Fruit fly (Drosophila melanogaster) whole organism, embryonic: ENCODE measurements around the gene Myo95E.

Experiments used
- Abd-B ChIP-seq: fragments of 200-800 bp; sonication (Bioruptor generic); optimal IDR thresholded peaks from 2 replicates; lab custom pipeline; 2018; ENCODE audit warnings: missing biosample characterization, mild to moderate bottlenecking, missing genetic modification characterization, moderate library complexity
- Bteb2 ChIP-seq: fragments of 200-800 bp; sonication (Bioruptor generic); optimal IDR thresholded peaks from 2 replicates; lab custom pipeline; 2016; ENCODE audit warnings: missing biosample characterization, missing genetic modification characterization
- CG10543 ChIP-seq: fragments of 200-800 bp; sonication (Bioruptor generic); optimal IDR thresholded peaks from 3 replicates; lab custom pipeline; 2017; ENCODE audit warnings: missing biosample characterization, mild to moderate bottlenecking, missing genetic modification characterization, moderate library complexity
- CG12299 ChIP-seq: fragments of 200-800 bp; sonication (Bioruptor generic); optimal IDR thresholded peaks from 2 replicates; lab custom pipeline; 2018; ENCODE audit warnings: missing biosample characterization, mild to moderate bottlenecking, missing genetic modification characterization
- CG13624 ChIP-seq: fragments of 200-800 bp; sonication (Bioruptor generic); optimal IDR thresholded peaks from 2 replicates; lab custom pipeline; 2016; ENCODE audit warnings: missing biosample characterization, missing genetic modification characterization
- CG14667 ChIP-seq: fragments of 200-800 bp; sonication (Bioruptor generic); IDR thresholded peaks from 2 replicates; pipeline ENCODE4 v1.3.6; 2022; ENCODE audit warnings: missing biosample characterization, missing genetic modification characterization
- CG15514 ChIP-seq: fragments of 200-800 bp; sonication (Bioruptor generic); optimal IDR thresholded peaks from 3 replicates; lab custom pipeline; 2017; ENCODE audit warnings: missing biosample characterization, missing genetic modification characterization, mild to moderate bottlenecking, moderate library complexity, missing genetic modification reagents
- CG17612 ChIP-seq: fragments of 200-800 bp; sonication (Bioruptor generic); IDR thresholded peaks from 2 replicates; pipeline ENCODE4 v1.3.6; 2022; ENCODE audit warnings: missing biosample characterization, missing genetic modification characterization
- CG17829 ChIP-seq: fragments of 200-800 bp; optimal IDR thresholded peaks from 2 replicates; lab custom pipeline; 2019; ENCODE audit warnings: missing biosample characterization, mild to moderate bottlenecking, missing genetic modification characterization, moderate library complexity
- CG18764 ChIP-seq: fragments of 200-800 bp; sonication (Bioruptor generic); optimal IDR thresholded peaks from 3 replicates; lab custom pipeline; 2016; ENCODE audit warnings: missing biosample characterization, missing genetic modification characterization
- CG2875 ChIP-seq: fragments of 200-800 bp; sonication (Bioruptor generic); optimal IDR thresholded peaks from 2 replicates; lab custom pipeline; 2017; ENCODE audit warnings: missing biosample characterization, mild to moderate bottlenecking, missing genetic modification characterization, missing genetic modification reagents
- CG30403 ChIP-seq: fragments of 200-800 bp; sonication (Bioruptor generic); optimal IDR thresholded peaks from 3 replicates; lab custom pipeline; 2016; ENCODE audit warnings: missing biosample characterization, missing genetic modification characterization
- CG30431 ChIP-seq: fragments of 200-800 bp; sonication (Bioruptor generic); optimal IDR thresholded peaks from 2 replicates; lab custom pipeline; 2017; ENCODE audit warnings: missing biosample characterization, missing genetic modification characterization
- CG31365 ChIP-seq: fragments of 200-800 bp; sonication (Bioruptor generic); optimal IDR thresholded peaks from 2 replicates; lab custom pipeline; 2018; ENCODE audit warnings: missing biosample characterization, mild to moderate bottlenecking, missing genetic modification characterization
- CG3995 ChIP-seq: fragments of 200-800 bp; sonication (Bioruptor generic); optimal IDR thresholded peaks from 3 replicates; lab custom pipeline; 2016; ENCODE audit warnings: missing biosample characterization, missing genetic modification characterization
- CG4328 ChIP-seq: fragments of 200-800 bp; sonication (Bioruptor generic); optimal IDR thresholded peaks from 3 replicates; lab custom pipeline; 2017; ENCODE audit warnings: missing biosample characterization, missing genetic modification reagents, missing genetic modification characterization
- CG4617 ChIP-seq: fragments of 200-800 bp; sonication (Bioruptor generic); optimal IDR thresholded peaks from 3 replicates; lab custom pipeline; 2016; ENCODE audit warnings: missing biosample characterization, missing genetic modification characterization, borderline replicate concordance
- CG4820 ChIP-seq: fragments of 200-800 bp; sonication (Bioruptor generic); optimal IDR thresholded peaks from 3 replicates; lab custom pipeline; 2016; ENCODE audit warnings: missing biosample characterization, missing genetic modification characterization
- CG4854 ChIP-seq: fragments of 200-800 bp; sonication (Bioruptor generic); optimal IDR thresholded peaks from 2 replicates; lab custom pipeline; 2016; ENCODE audit warnings: missing biosample characterization, missing genetic modification characterization, inconsistent platforms
- CG6791 ChIP-seq: fragments of 200-800 bp; sonication (Bioruptor generic); IDR thresholded peaks from 3 replicates; pipeline ENCODE4 v1.3.6; 2022; ENCODE audit warnings: missing biosample characterization, missing genetic modification characterization; ENCODE audit not compliant: partially characterized antibody
- CG7556 ChIP-seq: fragments of 200-800 bp; sonication (Bioruptor generic); optimal IDR thresholded peaks from 2 replicates; lab custom pipeline; 2017; ENCODE audit warnings: missing biosample characterization, mild to moderate bottlenecking, missing genetic modification characterization
- CG7839 ChIP-seq: fragments of 200-800 bp; sonication (Bioruptor generic); optimal IDR thresholded peaks from 3 replicates; lab custom pipeline; 2018; ENCODE audit warnings: missing biosample characterization, mild to moderate bottlenecking, missing genetic modification characterization, moderate library complexity
- D19A ChIP-seq: fragments of 200-800 bp; optimal IDR thresholded peaks from 3 replicates; lab custom pipeline; 2019; ENCODE audit warnings: missing biosample characterization, mild to moderate bottlenecking, missing genetic modification characterization, moderate library complexity
- Dfd ChIP-seq, 2 experiments: fragments of >200 bp; optimal IDR thresholded peaks; 2 replicates each; lab custom pipeline; 2017; ENCODE audit warnings: missing biosample characterization in 2 of 2, missing genetic modification characterization in 2 of 2
- Dip3 ChIP-seq: fragments of 200-800 bp; sonication (Bioruptor generic); optimal IDR thresholded peaks from 3 replicates; lab custom pipeline; 2016; ENCODE audit warnings: missing biosample characterization, missing genetic modification characterization
- Dp ChIP-seq: fragments of 200-800 bp; sonication (Bioruptor generic); optimal IDR thresholded peaks from 2 replicates; lab custom pipeline; 2018; ENCODE audit warnings: missing biosample characterization, mild to moderate bottlenecking, missing genetic modification characterization, moderate library complexity
- Ets65A ChIP-seq: fragments of 200-800 bp; sonication (Bioruptor generic); peaks from one replicate; lab custom pipeline; 2016; ENCODE audit warnings: missing biosample characterization, missing genetic modification characterization
- Fer3 ChIP-seq: fragments of 200-800 bp; sonication (Bioruptor generic); optimal IDR thresholded peaks from 2 replicates; lab custom pipeline; 2018; ENCODE audit warnings: missing biosample characterization, mild to moderate bottlenecking, missing genetic modification characterization, moderate library complexity
- Hr3 ChIP-seq: fragments of 200-800 bp; sonication (Bioruptor generic); optimal IDR thresholded peaks from 3 replicates; lab custom pipeline; 2016; ENCODE audit warnings: missing biosample characterization, missing genetic modification characterization
- Mes4 ChIP-seq: fragments of 200-800 bp; sonication (Bioruptor generic); optimal IDR thresholded peaks from 2 replicates; lab custom pipeline; 2016; ENCODE audit warnings: missing biosample characterization, missing genetic modification characterization
- Poxn ChIP-seq: fragments of 200-800 bp; sonication (Bioruptor generic); IDR thresholded peaks from 2 replicates; pipeline ENCODE4 v1.3.6; 2022; ENCODE audit warnings: missing biosample characterization, missing genetic modification characterization
- Trl ChIP-seq, 3 experiments: fragments of >200 bp in 2 of 3; fragments of 200-800 bp in 1 of 3; sonication (Bioruptor generic) in 1 of 3; optimal IDR thresholded peaks; 2 replicates in 1 of 3; 3 replicates in 2 of 3; lab custom pipeline; 2016 to 2017; ENCODE audit warnings: missing biosample characterization in 1 of 3, missing genetic modification characterization in 1 of 3
- ab ChIP-seq: fragments of 200-800 bp; sonication (Bioruptor generic); optimal IDR thresholded peaks from 2 replicates; lab custom pipeline; 2016; ENCODE audit warnings: missing biosample characterization, missing genetic modification characterization
- abd-A ChIP-seq: fragments of 200-800 bp; sonication (Bioruptor generic); optimal IDR thresholded peaks from 3 replicates; lab custom pipeline; 2019; ENCODE audit warnings: missing biosample characterization, mild to moderate bottlenecking, missing genetic modification characterization, moderate library complexity
- bsh ChIP-seq, 2 experiments: fragments of 200-800 bp; sonication (Bioruptor generic); optimal IDR thresholded peaks; 2 replicates each; lab custom pipeline; 2017 to 2018; ENCODE audit warnings: mild to moderate bottlenecking in 2 of 2, missing biosample characterization in 2 of 2, missing genetic modification characterization in 2 of 2, moderate library complexity in 1 of 2
- crc ChIP-seq: fragments of 200-800 bp; sonication (Bioruptor generic); optimal IDR thresholded peaks from 2 replicates; lab custom pipeline; 2016; ENCODE audit warnings: missing biosample characterization, missing genetic modification characterization
- cwo ChIP-seq: fragments of 200-800 bp; sonication (Bioruptor generic); optimal IDR thresholded peaks from 3 replicates; lab custom pipeline; 2017; ENCODE audit warnings: missing biosample characterization, missing genetic modification characterization, mild to moderate bottlenecking, moderate library complexity, missing genetic modification reagents
- dimm ChIP-seq: fragments of 200-800 bp; sonication (Bioruptor generic); IDR thresholded peaks from 2 replicates; pipeline ENCODE4 v1.3.6; 2022; ENCODE audit warnings: missing biosample characterization, missing genetic modification characterization
- dmrt99B ChIP-seq: fragments of 200-800 bp; sonication (Bioruptor generic); optimal IDR thresholded peaks from 2 replicates; lab custom pipeline; 2018; ENCODE audit warnings: missing biosample characterization, mild to moderate bottlenecking, missing genetic modification characterization, moderate library complexity
- dpn ChIP-seq, 2 experiments: fragments of 200-800 bp; sonication (Bioruptor generic); optimal IDR thresholded peaks; 3 replicates each; lab custom pipeline; 2016; ENCODE audit warnings: missing biosample characterization in 2 of 2, missing genetic modification characterization in 2 of 2
- esg ChIP-seq: fragments of 200-800 bp; sonication (Bioruptor generic); conservative IDR thresholded peaks from 2 replicates; pipeline ENCODE4 v1.3.6; 2022; ENCODE audit warnings: missing biosample characterization, missing genetic modification characterization
- fru ChIP-seq: fragments of >200 bp; optimal IDR thresholded peaks from 2 replicates; lab custom pipeline; 2017
- h ChIP-seq: fragments of >200 bp; optimal IDR thresholded peaks from 2 replicates; lab custom pipeline; 2017
- lilli ChIP-seq: fragments of 200-800 bp; sonication (Bioruptor generic); optimal IDR thresholded peaks from 3 replicates; lab custom pipeline; 2016; ENCODE audit warnings: missing biosample characterization, missing genetic modification characterization
- maf-S ChIP-seq: fragments of 200-800 bp; sonication (Bioruptor generic); optimal IDR thresholded peaks from 2 replicates; lab custom pipeline; 2016; ENCODE audit warnings: missing biosample characterization, missing genetic modification characterization
- pnt ChIP-seq: fragments of 200-800 bp; sonication (Bioruptor generic); optimal IDR thresholded peaks from 3 replicates; lab custom pipeline; 2016; ENCODE audit warnings: missing biosample characterization, missing genetic modification characterization
- salm ChIP-seq: fragments of 200-800 bp; sonication (Bioruptor generic); optimal IDR thresholded peaks from 2 replicates; lab custom pipeline; 2018; ENCODE audit warnings: missing biosample characterization, mild to moderate bottlenecking, missing genetic modification characterization
- slp2 ChIP-seq: fragments of 200-800 bp; sonication (Bioruptor generic); optimal IDR thresholded peaks from 2 replicates; lab custom pipeline; 2016; ENCODE audit warnings: missing biosample characterization, missing genetic modification characterization
- tap ChIP-seq: fragments of 200-800 bp; optimal IDR thresholded peaks from 3 replicates; lab custom pipeline; 2019; ENCODE audit warnings: missing biosample characterization, mild to moderate bottlenecking, missing genetic modification characterization, moderate library complexity
- trem ChIP-seq: fragments of 200-800 bp; optimal IDR thresholded peaks from 3 replicates; lab custom pipeline; 2019; ENCODE audit warnings: missing biosample characterization, mild to moderate bottlenecking, missing genetic modification characterization, moderate library complexity
- zf30C ChIP-seq: fragments of 200-800 bp; sonication (Bioruptor generic); optimal IDR thresholded peaks from 3 replicates; lab custom pipeline; 2018; ENCODE audit warnings: missing biosample characterization, mild to moderate bottlenecking, missing genetic modification characterization

Gene Myo95E

dm6 chr3R:24106059-24106631 lies 55.2 kb downstream of the Myo95E start:
- TF ChIP-seq Dfd (GFP tag; optimal IDR thresholded peaks at IDR 0.05; lab: Kevin White, UChicago) (no peak), pnt (GFP tag; lab: Kevin White, UChicago) (no peak), Dip3 (GFP tag; lab: Kevin White, UChicago) (peak; percentile 43), dpn (GFP tag; optimal IDR thresholded peaks at IDR 0.05; lab: Kevin White, UChicago) (peak; percentile 42 to 59), esg (GFP tag; lab: Robert Waterston, UW) (no peak), CG7556 (GFP tag; lab: Kevin White, UChicago) (peak; percentile 34), tap (tag; lab: Kevin White, UChicago) (peak; percentile 47), CG17829 (tag; lab: Kevin White, UChicago) (peak; percentile 28), CG4854 (peak; percentile 60), CG12299 (tag; lab: Kevin White, UChicago) (peak; percentile 30), h (lab: Kevin White, UChicago) (no peak), ab (GFP tag; lab: Kevin White, UChicago) (no peak), CG13624 (no peak), Abd-B (peak; percentile 21), Dp (peak; percentile 76), CG14667 (GFP tag; lab: Robert Waterston, UW) (no peak), CG7839 (tag; lab: Kevin White, UChicago) (peak; percentile 35), CG18764 (GFP tag; lab: Kevin White, UChicago) (peak; percentile 42), CG15514 (peak; percentile 57), CG6791 (GFP tag; lab: Robert Waterston, UW) (no peak), fru (lab: Kevin White, UChicago) (no peak), CG3995 (peak; percentile 56), slp2 (no peak), CG4328 (GFP tag; lab: Kevin White, UChicago) (peak; percentile 37), Ets65A (GFP tag; lab: Kevin White, UChicago) (no peak), lilli (GFP tag; lab: Kevin White, UChicago) (peak; percentile 68), Fer3 (tag; lab: Kevin White, UChicago) (peak; percentile 52), Poxn (GFP tag; lab: Robert Waterston, UW) (no peak), Mes4 (GFP tag; lab: Kevin White, UChicago) (peak; percentile 18), CG31365 (tag; lab: Kevin White, UChicago) (peak; percentile 36), CG30431 (GFP tag; lab: Kevin White, UChicago) (no peak), CG30403 (GFP tag; lab: Kevin White, UChicago) (peak; percentile 62), cwo (GFP tag; lab: Kevin White, UChicago) (peak; percentile 63), trem (no peak), zf30C (GFP tag; lab: Kevin White, UChicago) (no peak), dmrt99B (peak; percentile 47), bsh (GFP tag; optimal IDR thresholded peaks at IDR 0.05; lab: Kevin White, UChicago) (peak; percentile 24 to 57), Trl (optimal IDR thresholded peaks at IDR 0.05; lab: Kevin White, UChicago) (no peak), Trl (GFP tag; optimal IDR thresholded peaks at IDR 0.05; lab: Kevin White, UChicago) (peak; percentile 16), abd-A (tag; lab: Kevin White, UChicago) (no peak), Hr3 (GFP tag; lab: Kevin White, UChicago) (peak; percentile 21), CG4820 (GFP tag; lab: Kevin White, UChicago) (peak; percentile 53), crc (no peak), maf-S (no peak), salm (tag; lab: Kevin White, UChicago) (no peak), CG17612 (GFP tag; lab: Robert Waterston, UW) (no peak), dimm (no peak), CG10543 (peak; percentile 4), CG2875 (GFP tag; lab: Kevin White, UChicago) (no peak), D19A (peak; percentile 35), CG4617 (GFP tag; lab: Kevin White, UChicago) (peak; percentile 11), Bteb2 (GFP tag; lab: Kevin White, UChicago) (peak; percentile 45)
